Fruit fly (Drosophila melanogaster): ENCODE measurements around the gene HLH4C.

The HLH4C gene

DNA sequence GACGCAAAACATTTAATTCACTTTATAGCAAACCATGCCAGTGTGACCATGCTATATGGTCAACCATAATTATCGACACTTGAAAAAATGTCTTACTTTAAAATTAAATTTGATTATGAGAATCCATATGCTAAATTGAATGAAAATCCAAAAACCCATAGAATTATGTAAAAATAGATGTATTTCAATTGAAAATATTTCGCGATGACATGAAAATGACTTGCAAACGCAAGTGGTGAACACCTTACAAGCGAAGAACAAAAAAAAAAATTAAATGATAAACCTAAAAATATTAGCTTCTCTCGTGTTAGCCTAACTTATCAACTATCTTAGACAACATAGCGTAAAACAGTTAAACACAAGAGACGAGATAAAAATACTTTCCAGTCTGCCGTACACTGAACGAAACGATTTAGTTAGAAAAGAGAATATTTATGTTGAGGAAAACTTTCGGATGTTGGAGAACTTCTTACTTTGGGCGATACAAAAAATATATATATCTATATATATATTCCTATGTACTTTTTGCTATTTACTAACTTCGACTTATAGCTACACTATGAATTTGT is 32.7 kb upstream of the HLH4C start:
- TF ChIP-seq h (GFP tag; optimal IDR thresholded peaks at IDR 0.05) (peak; percentile 53), woc (GFP tag; optimal IDR thresholded peaks at IDR 0.05) (peak; percentile 54), Jra (GFP tag; optimal IDR thresholded peaks at IDR 0.05) (peak; percentile 35), Dif (GFP tag; optimal IDR thresholded peaks at IDR 0.05; ENCODE audit: partially characterized antibody) (no peak), usp (GFP tag; optimal IDR thresholded peaks at IDR 0.05) (no peak), ey (GFP tag; optimal IDR thresholded peaks at IDR 0.05) (peak; percentile 52), dsf (GFP tag; optimal IDR thresholded peaks at IDR 0.05; ENCODE audit: borderline replicate concordance) (no peak), HLH106 (tag; optimal IDR thresholded peaks at IDR 0.05) (peak; percentile 52), dl (GFP tag; optimal IDR thresholded peaks at IDR 0.05; ENCODE audit: insufficient read depth in 1 of 2, partially characterized antibody in 2 of 2) (no peak), Mio (GFP tag; optimal IDR thresholded peaks at IDR 0.05) (no peak), sv (GFP tag; optimal IDR thresholded peaks at IDR 0.05) (peak; percentile 12), psq (GFP tag; optimal IDR thresholded peaks at IDR 0.05) (peak; percentile 10), br (GFP tag; optimal IDR thresholded peaks at IDR 0.05) (peak; percentile 27), GATAd (GFP tag; optimal IDR thresholded peaks at IDR 0.05) (no peak), foxo (GFP tag; optimal IDR thresholded peaks at IDR 0.05) (peak in 1 of 2 experiments; percentile 59), tai (GFP tag; optimal IDR thresholded peaks at IDR 0.05) (no peak), OdsH (GFP tag; optimal IDR thresholded peaks at IDR 0.05) (peak; percentile 54), fru (GFP tag; optimal IDR thresholded peaks at IDR 0.05) (peak; percentile 35), lola (GFP tag; optimal IDR thresholded peaks at IDR 0.05) (no peak), rgr (GFP tag; optimal IDR thresholded peaks at IDR 0.05) (peak; percentile 46), CrebA (GFP tag; optimal IDR thresholded peaks at IDR 0.05; ENCODE audit: borderline replicate concordance) (no peak), brk (GFP tag; optimal IDR thresholded peaks at IDR 0.05) (no peak), Sp1 (GFP tag; optimal IDR thresholded peaks at IDR 0.05) (peak; percentile 50), Hnf4 (GFP tag; optimal IDR thresholded peaks at IDR 0.05) (peak; percentile 51), dmrt93B (GFP tag; optimal IDR thresholded peaks at IDR 0.05) (peak; percentile 13), CG9705 (GFP tag; optimal IDR thresholded peaks at IDR 0.05) (no peak), Abd-B (GFP tag; optimal IDR thresholded peaks at IDR 0.05) (no peak)

- TF ChIP-seq Rel (GFP tag; optimal IDR thresholded peaks at IDR 0.05): no peak
- peak; percentile 38 for TF ChIP-seq Rel (tag; optimal IDR thresholded peaks at IDR 0.05)
- peak; percentile 69 for TF ChIP-seq Myc (optimal IDR thresholded peaks at IDR 0.05)
- no peak for TF ChIP-seq GATAd (GFP tag; optimal IDR thresholded peaks at IDR 0.05)
- no peak for TF ChIP-seq usp (GFP tag; optimal IDR thresholded peaks at IDR 0.05)
Observed at dm6 chrX:4678913-4679812, 31.9 kb upstream of the HLH4C start, which contains the start of gene fzr. TSS of gene fzr (minus strand) at chrX:4679537.

- peak; percentile 4 for TF ChIP-seq GATAd (GFP tag; optimal IDR thresholded peaks at IDR 0.05)
- TF ChIP-seq Rel (GFP tag; optimal IDR thresholded peaks at IDR 0.05): no peak
- TF ChIP-seq Rel (tag; optimal IDR thresholded peaks at IDR 0.05): peak; percentile 15
- no peak for TF ChIP-seq tai (GFP tag; optimal IDR thresholded peaks at IDR 0.05)
Observed at dm6 chrX:4678146-4678912, 31.1 kb upstream of the HLH4C start.

dm6 chrX:4677427-4677826 is 30.2 kb upstream of the HLH4C start:
- TF ChIP-seq h (GFP tag; optimal IDR thresholded peaks at IDR 0.05) (peak; percentile 30), Hnf4 (GFP tag; optimal IDR thresholded peaks at IDR 0.05) (peak; percentile 19), pan (optimal IDR thresholded peaks at IDR 0.05) (no peak), Sp1 (GFP tag; optimal IDR thresholded peaks at IDR 0.05) (peak; percentile 5), br (GFP tag; optimal IDR thresholded peaks at IDR 0.05) (peak; percentile 5), GATAd (GFP tag; optimal IDR thresholded peaks at IDR 0.05) (peak; percentile 21), Hr83 (GFP tag; optimal IDR thresholded peaks at IDR 0.05; ENCODE audit: poor library complexity, severe bottlenecking) (peak; percentile 22), rgr (GFP tag; optimal IDR thresholded peaks at IDR 0.05) (peak; percentile 30), dsf (GFP tag; optimal IDR thresholded peaks at IDR 0.05; ENCODE audit: borderline replicate concordance) (peak; percentile 52), Jra (GFP tag; optimal IDR thresholded peaks at IDR 0.05) (no peak), N (GFP tag; optimal IDR thresholded peaks at IDR 0.05) (no peak)
